Worm (Caenorhabditis elegans) whole organism, L4 larva: ENCODE measurements around the gene F35G12.12.

ENCODE experiments used
- F37D6.2 ChIP-seq: sonication (generic microtip); optimal IDR thresholded peaks from 2 replicates; lab custom pipeline; 2016; ENCODE audit warnings: mild to moderate bottlenecking, missing genetic modification characterization, missing compliant biosample characterization
- F49E8.2 ChIP-seq: sonication (generic microtip); optimal IDR thresholded peaks from 2 replicates; lab custom pipeline; 2016; ENCODE audit warnings: missing compliant biosample characterization, mild to moderate bottlenecking, missing genetic modification characterization, borderline replicate concordance
- T20F7.1 ChIP-seq: fragments of 200-800 bp; sonication (Bioruptor generic); optimal IDR thresholded peaks from 2 replicates; lab custom pipeline; 2018; ENCODE audit warnings: mild to moderate bottlenecking, missing genetic modification characterization, missing compliant biosample characterization
- Y48G9A.11 ChIP-seq: fragments of 200-800 bp; sonication (Bioruptor generic); IDR thresholded peaks from 2 replicates; pipeline ENCODE4 v1.3.6; 2022; ENCODE audit warnings: missing genetic modification reagents, missing genetic modification characterization, missing compliant biosample characterization
- ZK546.5 ChIP-seq, 2 experiments: sonication (generic microtip); optimal IDR thresholded peaks; 2 replicates each; lab custom pipeline; 2017; ENCODE audit warnings: missing biosample characterization in 2 of 2, missing genetic modification characterization in 2 of 2
- aha-1 ChIP-seq: fragments of 150-350 bp; peaks from one replicate; lab custom pipeline; 2014; ENCODE audit warnings: missing biosample characterization, missing genetic modification characterization
- attf-4 ChIP-seq: sonication (generic microtip); optimal IDR thresholded peaks from 3 replicates; lab custom pipeline; 2017; ENCODE audit warnings: missing biosample characterization, missing genetic modification characterization
- ceh-20 ChIP-seq: fragments of 200-800 bp; sonication (Bioruptor generic); IDR thresholded peaks from 2 replicates; pipeline ENCODE4 v1.3.6; 2022; ENCODE audit warnings: missing genetic modification reagents, missing genetic modification characterization, missing compliant biosample characterization
- ceh-28 ChIP-seq: fragments of 150-350 bp; optimal IDR thresholded peaks from 2 replicates; lab custom pipeline; 2014; ENCODE audit warnings: missing biosample characterization, missing genetic modification reagents, missing genetic modification characterization
- daf-16 ChIP-seq, 3 experiments: sonication (generic microtip); optimal IDR thresholded peaks; 2 replicates each; lab custom pipeline; 2016 to 2017; ENCODE audit warnings: missing genetic modification characterization in 3 of 3, missing genetic modification reagents in 3 of 3, mild to moderate bottlenecking in 2 of 3, missing compliant biosample characterization in 2 of 3, missing biosample characterization in 1 of 3, moderate library complexity in 1 of 3
- fos-1 ChIP-seq: fragments of 150-350 bp; optimal IDR thresholded peaks from 2 replicates; lab custom pipeline; 2014; ENCODE audit warnings: missing biosample characterization, missing genetic modification characterization
- hlh-11 ChIP-seq: fragments of 200-800 bp; sonication (Bioruptor generic); optimal IDR thresholded peaks from 2 replicates; lab custom pipeline; 2018; ENCODE audit warnings: mild to moderate bottlenecking, missing genetic modification characterization, missing compliant biosample characterization
- hlh-30 ChIP-seq: sonication (generic microtip); optimal IDR thresholded peaks from 2 replicates; lab custom pipeline; 2017; ENCODE audit warnings: antibody characterized with exemption, mild to moderate bottlenecking, missing genetic modification characterization, missing compliant biosample characterization; ENCODE audit not compliant: insufficient read depth
- hmg-1.1 ChIP-seq: fragments of 200-800 bp; sonication (Bioruptor generic); IDR thresholded peaks from 2 replicates; pipeline ENCODE4 v1.3.6; 2022; ENCODE audit warnings: missing genetic modification reagents, missing genetic modification characterization, missing compliant biosample characterization
- lin-38 ChIP-seq: fragments of 200-800 bp; sonication (Bioruptor generic); IDR thresholded peaks from 2 replicates; pipeline ENCODE4 v1.3.6; 2022; ENCODE audit warnings: missing genetic modification reagents, missing genetic modification characterization, missing compliant biosample characterization
- lsy-2 ChIP-seq, 2 experiments: fragments of 150-350 bp in 1 of 2; sonication (generic microtip) in 1 of 2; optimal IDR thresholded peaks; 2 replicates each; lab custom pipeline; 2014 to 2017; ENCODE audit warnings: missing biosample characterization in 2 of 2, missing genetic modification characterization in 2 of 2
- mes-2 ChIP-seq: sonication (generic microtip); optimal IDR thresholded peaks from 2 replicates; lab custom pipeline; 2016; ENCODE audit warnings: missing genotype, mild to moderate bottlenecking, missing genetic modification characterization, missing compliant biosample characterization; ENCODE audit not compliant: poor library complexity, severe bottlenecking
- mxl-3 ChIP-seq: fragments of 200-800 bp; sonication (Bioruptor generic); optimal IDR thresholded peaks from 2 replicates; lab custom pipeline; 2018; ENCODE audit warnings: mild to moderate bottlenecking, missing genetic modification characterization, missing compliant biosample characterization
- nhr-11 ChIP-seq: fragments of 150-350 bp; optimal IDR thresholded peaks from 2 replicates; lab custom pipeline; 2014; ENCODE audit warnings: missing biosample characterization, missing genetic modification characterization
- nhr-28 ChIP-seq: fragments of 150-350 bp; optimal IDR thresholded peaks from 2 replicates; lab custom pipeline; 2014; ENCODE audit warnings: missing biosample characterization, missing genetic modification characterization
- pha-4 ChIP-seq, 2 experiments: fragments of 150-350 bp in 1 of 2; fragments of 200-800 bp in 1 of 2; sonication (Bioruptor generic) in 1 of 2; IDR thresholded peaks in 1 of 2; optimal IDR thresholded peaks in 1 of 2; 2 replicates each; pipeline versions ENCODE4 v1.3.6 to Lab custom; 2014 to 2022; ENCODE audit warnings: missing genetic modification characterization in 2 of 2, missing genetic modification reagents in 2 of 2, missing biosample characterization in 1 of 2, missing compliant biosample characterization in 1 of 2
- pqm-1 ChIP-seq: sonication (generic microtip); optimal IDR thresholded peaks from 2 replicates; lab custom pipeline; 2017; ENCODE audit warnings: missing biosample characterization, missing genetic modification characterization
- unc-62 ChIP-seq, 3 experiments: fragments of 150-350 bp in 1 of 3; sonication (generic microtip); optimal IDR thresholded peaks in 2 of 3; peaks in 1 of 3; 1 replicate in 1 of 3; 2 replicates in 2 of 3; lab custom pipeline; 2014 to 2017; ENCODE audit warnings: missing biosample characterization in 3 of 3, missing genetic modification characterization in 3 of 3, missing genetic modification reagents in 3 of 3, missing genotype in 1 of 3
- zag-1 ChIP-seq: fragments of 150-350 bp; optimal IDR thresholded peaks from 2 replicates; lab custom pipeline; 2014; ENCODE audit warnings: missing biosample characterization, missing genetic modification characterization
- zip-11 ChIP-seq: fragments of 200-800 bp; sonication (Bioruptor generic); IDR thresholded peaks from 2 replicates; pipeline ENCODE4 v1.3.6; 2022; ENCODE audit warnings: missing genetic modification characterization, missing compliant biosample characterization
- zip-2 ChIP-seq: fragments of 150-350 bp; optimal IDR thresholded peaks from 2 replicates; lab custom pipeline; 2014; ENCODE audit warnings: missing biosample characterization, missing genetic modification characterization

F35G12.12 gene

ce11 chrIII:4594762-4595523, 13.3 kb downstream of the F35G12.12 start:
- TF ChIP-seq hlh-11 (tag; lab: Kevin White, UChicago) = no peak
- 0 out of 2 replicates have a peak, but pooled peaks have one; percentile 14 for TF ChIP-seq hmg-1.1
- no peak for TF ChIP-seq fos-1 (tag; lab: Kevin White, UChicago)
- no peak for TF ChIP-seq zip-2 (tag; lab: Kevin White, UChicago)
- no peak for TF ChIP-seq zip-11 (GFP tag; lab: Robert Waterston, UW)
- peak in 1 of 2 experiments; percentile 95 for TF ChIP-seq unc-62 (GFP tag; optimal IDR thresholded peaks at IDR 0.05 in 1 of 2; lab: Kevin White, UChicago)
- TF ChIP-seq unc-62 (tag; optimal IDR thresholded peaks at IDR 0.05; lab: Kevin White, UChicago) = no peak
- TF ChIP-seq nhr-28 (tag; lab: Kevin White, UChicago) = no peak
- TF ChIP-seq mxl-3 (GFP tag; lab: Kevin White, UChicago) = no peak
- no peak for TF ChIP-seq ceh-28
- TF ChIP-seq T20F7.1 (GFP tag; lab: Kevin White, UChicago) = no peak

- TF ChIP-seq Y48G9A.11 (GFP tag; lab: Robert Waterston, UW) (0 out of 2 replicates have a peak, but pooled peaks have one; percentile 51), nhr-11 (tag; lab: Kevin White, UChicago) (no peak), F49E8.2 (tag; lab: Kevin White, UChicago) (peak; percentile 6), ZK546.5 (tag; optimal IDR thresholded peaks at IDR 0.05; lab: Kevin White, UChicago) (no peak), mes-2 (tag; lab: Kevin White, UChicago) (peak; percentile 28), lin-38 (GFP tag; lab: Robert Waterston, UW) (peak; percentile 33; the same call in 1 of the 2 replicates), ceh-20 (GFP tag; lab: Robert Waterston, UW) (no peak)
Observed at ce11 chrIII:4595771-4596227, 14.2 kb downstream of the F35G12.12 start, which contains the start of gene asb-1. TSS of gene asb-1 (minus strand) at chrIII:4595821.

- TF ChIP-seq daf-16 (GFP tag; optimal IDR thresholded peaks at IDR 0.05; lab: Kevin White, UChicago) (peak in 1 of 2 experiments; percentile 9), daf-16 (tag; optimal IDR thresholded peaks at IDR 0.05; lab: Kevin White, UChicago) (no peak), mes-2 (tag; lab: Kevin White, UChicago) (no peak), Y48G9A.11 (GFP tag; lab: Robert Waterston, UW) (no peak), mxl-3 (GFP tag; lab: Kevin White, UChicago) (peak; percentile 32), unc-62 (GFP tag; optimal IDR thresholded peaks at IDR 0.05 in 1 of 2; lab: Kevin White, UChicago) (peak in 1 of 2 experiments; percentile 92), unc-62 (tag; optimal IDR thresholded peaks at IDR 0.05; lab: Kevin White, UChicago) (no peak), nhr-11 (tag; lab: Kevin White, UChicago) (peak; percentile 5), pqm-1 (tag; lab: Kevin White, UChicago) (no peak), aha-1 (tag; lab: Kevin White, UChicago) (peak; percentile 73), lsy-2 (tag; optimal IDR thresholded peaks at IDR 0.05; lab: Kevin White, UChicago) (peak in 1 of 2 experiments; percentile 13), hlh-11 (tag; lab: Kevin White, UChicago) (peak; percentile 44), nhr-28 (tag; lab: Kevin White, UChicago) (peak; percentile 57)
Observed at ce11 chrIII:4600139-4600762, 18.7 kb downstream of the F35G12.12 start, which contains the start of gene mab-21. TSS of gene mab-21 (plus strand) at chrIII:4600753.

- TF ChIP-seq unc-62 (GFP tag; optimal IDR thresholded peaks at IDR 0.05 in 1 of 2; lab: Kevin White, UChicago) = peak in 1 of 2 experiments; percentile 95
- no peak for TF ChIP-seq unc-62 (tag; optimal IDR thresholded peaks at IDR 0.05; lab: Kevin White, UChicago)
- no peak for TF ChIP-seq F37D6.2 (tag; lab: Kevin White, UChicago)
- no peak for TF ChIP-seq attf-4 (tag; lab: Kevin White, UChicago)
- TF ChIP-seq aha-1 (tag; lab: Kevin White, UChicago) = peak; percentile 74
Observed at ce11 chrIII:4601286-4601685, 19.7 kb downstream of the F35G12.12 start.

- TF ChIP-seq pha-4 (GFP tag; IDR thresholded peaks at IDR 0.05; lab: Robert Waterston, UW) (no peak), pha-4 (tag; optimal IDR thresholded peaks at IDR 0.05; lab: Kevin White, UChicago) (no peak), attf-4 (tag; lab: Kevin White, UChicago) (no peak), hmg-1.1 (no peak), hlh-30 (no peak), zag-1 (tag; lab: Kevin White, UChicago) (no peak)
Observed at ce11 chrIII:4603837-4604236, 22.2 kb downstream of the F35G12.12 start.
